Fruit fly (Drosophila melanogaster) whole organism, embryonic: ENCODE data around the gene BHD.

Experiments used
- Atf6 ChIP-seq: fragments of 200-800 bp; sonication (Bioruptor generic); IDR thresholded peaks from 2 replicates; pipeline ENCODE4 v1.3.6; 2022; ENCODE audit warnings: missing biosample characterization, missing genetic modification characterization
- Blimp-1 ChIP-seq: fragments of 200-800 bp; sonication (Bioruptor generic); optimal IDR thresholded peaks from 3 replicates; lab custom pipeline; 2018; ENCODE audit warnings: missing biosample characterization, missing genetic modification characterization, mild to moderate bottlenecking, moderate library complexity, missing genetic modification reagents
- CG10543 ChIP-seq: fragments of 200-800 bp; sonication (Bioruptor generic); optimal IDR thresholded peaks from 3 replicates; lab custom pipeline; 2017; ENCODE audit warnings: missing biosample characterization, mild to moderate bottlenecking, missing genetic modification characterization, moderate library complexity
- CG10979 ChIP-seq: fragments of 200-800 bp; sonication (Bioruptor generic); optimal IDR thresholded peaks from 2 replicates; lab custom pipeline; 2018; ENCODE audit warnings: missing biosample characterization, mild to moderate bottlenecking, missing genetic modification characterization, moderate library complexity
- CG11085 ChIP-seq: fragments of 200-800 bp; sonication (Bioruptor generic); IDR thresholded peaks from 2 replicates; pipeline ENCODE4 v1.3.6; 2022; ENCODE audit warnings: missing biosample characterization, missing genetic modification characterization
- CG12071 ChIP-seq: fragments of 200-800 bp; sonication (Bioruptor generic); optimal IDR thresholded peaks from 3 replicates; lab custom pipeline; 2018; ENCODE audit warnings: missing biosample characterization, mild to moderate bottlenecking, missing genetic modification characterization
- CG13123 ChIP-seq: fragments of 200-800 bp; sonication (Bioruptor generic); optimal IDR thresholded peaks from 2 replicates; lab custom pipeline; 2016; ENCODE audit warnings: missing biosample characterization, missing genetic modification characterization
- CG14860 ChIP-seq: fragments of 200-800 bp; sonication (Bioruptor generic); IDR thresholded peaks from 3 replicates; pipeline ENCODE4 v1.3.6; 2022; ENCODE audit warnings: missing biosample characterization, missing genetic modification characterization; ENCODE audit not compliant: partially characterized antibody
- CG14965 ChIP-seq: fragments of 200-800 bp; sonication (Bioruptor generic); optimal IDR thresholded peaks from 2 replicates; lab custom pipeline; 2016; ENCODE audit warnings: missing biosample characterization, missing genetic modification characterization, borderline replicate concordance
- CG15011 ChIP-seq: fragments of 200-800 bp; sonication (Bioruptor generic); optimal IDR thresholded peaks from 3 replicates; lab custom pipeline; 2018; ENCODE audit warnings: missing biosample characterization, mild to moderate bottlenecking, missing genetic modification characterization
- CG15601 ChIP-seq: fragments of 200-800 bp; sonication (Bioruptor generic); optimal IDR thresholded peaks from 3 replicates; lab custom pipeline; 2019; ENCODE audit warnings: missing biosample characterization, mild to moderate bottlenecking, missing genetic modification characterization, moderate library complexity
- CG1602 ChIP-seq: fragments of 200-800 bp; sonication (Bioruptor generic); optimal IDR thresholded peaks from 3 replicates; lab custom pipeline; 2016; ENCODE audit warnings: missing biosample characterization, missing genetic modification characterization
- CG17359 ChIP-seq: fragments of 200-800 bp; sonication (Bioruptor generic); optimal IDR thresholded peaks from 3 replicates; lab custom pipeline; 2018; ENCODE audit warnings: missing biosample characterization, mild to moderate bottlenecking, missing genetic modification characterization, moderate library complexity
- CG18599 ChIP-seq: fragments of 200-800 bp; sonication (Bioruptor generic); optimal IDR thresholded peaks from 3 replicates; lab custom pipeline; 2017; ENCODE audit warnings: missing biosample characterization, missing genetic modification characterization, mild to moderate bottlenecking, moderate library complexity, missing genetic modification reagents
- CG2116 ChIP-seq: fragments of 200-800 bp; sonication (Bioruptor generic); optimal IDR thresholded peaks from 3 replicates; lab custom pipeline; 2018; ENCODE audit warnings: missing biosample characterization, mild to moderate bottlenecking, missing genetic modification characterization
- CG2199 ChIP-seq: fragments of 200-800 bp; sonication (Bioruptor generic); IDR thresholded peaks from 3 replicates; pipeline ENCODE4 v1.3.6; 2022; ENCODE audit warnings: missing biosample characterization, missing genetic modification characterization
- CG30403 ChIP-seq: fragments of 200-800 bp; sonication (Bioruptor generic); optimal IDR thresholded peaks from 3 replicates; lab custom pipeline; 2016; ENCODE audit warnings: missing biosample characterization, missing genetic modification characterization
- CG34376 ChIP-seq: fragments of 200-800 bp; sonication (Bioruptor generic); optimal IDR thresholded peaks from 2 replicates; lab custom pipeline; 2018; ENCODE audit warnings: missing biosample characterization, mild to moderate bottlenecking, missing genetic modification characterization
- CG5180 ChIP-seq: fragments of 200-800 bp; sonication (Bioruptor generic); optimal IDR thresholded peaks from 3 replicates; lab custom pipeline; 2017; ENCODE audit warnings: missing biosample characterization, missing genetic modification characterization, mild to moderate bottlenecking, moderate library complexity, missing genetic modification reagents
- CG6272 ChIP-seq: fragments of 200-800 bp; sonication (Bioruptor generic); IDR thresholded peaks from 2 replicates; pipeline ENCODE4 v1.3.6; 2022; ENCODE audit warnings: missing biosample characterization, missing genetic modification characterization
- CG7556 ChIP-seq: fragments of 200-800 bp; sonication (Bioruptor generic); optimal IDR thresholded peaks from 2 replicates; lab custom pipeline; 2017; ENCODE audit warnings: missing biosample characterization, mild to moderate bottlenecking, missing genetic modification characterization
- CG7963 ChIP-seq: fragments of 200-800 bp; sonication (Bioruptor generic); IDR thresholded peaks from 3 replicates; pipeline ENCODE4 v1.3.6; 2022; ENCODE audit warnings: missing biosample characterization, missing genetic modification characterization; ENCODE audit not compliant: partially characterized antibody
- Ets97D ChIP-seq: fragments of 200-800 bp; sonication (Bioruptor generic); optimal IDR thresholded peaks from 3 replicates; lab custom pipeline; 2016; ENCODE audit warnings: missing biosample characterization, missing genetic modification characterization
- HLHmδ ChIP-seq: fragments of 200-800 bp; sonication (Bioruptor generic); optimal IDR thresholded peaks from 2 replicates; lab custom pipeline; 2018; ENCODE audit warnings: missing biosample characterization, mild to moderate bottlenecking, missing genetic modification characterization, moderate library complexity
- Hr3 ChIP-seq: fragments of 200-800 bp; sonication (Bioruptor generic); optimal IDR thresholded peaks from 3 replicates; lab custom pipeline; 2016; ENCODE audit warnings: missing biosample characterization, missing genetic modification characterization
- Jarid2 ChIP-seq: fragments of 200-800 bp; sonication (Bioruptor generic); optimal IDR thresholded peaks from 3 replicates; lab custom pipeline; 2017; ENCODE audit warnings: mild to moderate bottlenecking, missing biosample characterization, missing genetic modification reagents, missing genetic modification characterization
- Lim3 ChIP-seq: fragments of 200-800 bp; sonication (Bioruptor generic); IDR thresholded peaks from 2 replicates; pipeline ENCODE4 v1.3.6; 2022; ENCODE audit warnings: missing biosample characterization, missing genetic modification characterization
- Oli ChIP-seq: fragments of 200-800 bp; sonication (Bioruptor generic); optimal IDR thresholded peaks from 2 replicates; lab custom pipeline; 2018; ENCODE audit warnings: missing biosample characterization, mild to moderate bottlenecking, missing genetic modification characterization, moderate library complexity
- Pdp1 ChIP-seq, 2 experiments: fragments of 200-800 bp; sonication (Bioruptor generic); optimal IDR thresholded peaks; 3 replicates each; lab custom pipeline; 2016; ENCODE audit warnings: missing biosample characterization in 2 of 2, missing genetic modification characterization in 2 of 2, mild to moderate bottlenecking in 1 of 2, moderate library complexity in 1 of 2
- Rx ChIP-seq: fragments of 200-800 bp; sonication (Bioruptor generic); IDR thresholded peaks from 2 replicates; pipeline ENCODE4 v1.3.6; 2022; ENCODE audit warnings: missing biosample characterization, missing genetic modification characterization
- Sry-δ ChIP-seq: fragments of 200-800 bp; sonication (Bioruptor generic); optimal IDR thresholded peaks from 2 replicates; lab custom pipeline; 2016; ENCODE audit warnings: missing biosample characterization, missing genetic modification characterization
- Usf ChIP-seq: fragments of 200-800 bp; sonication (Bioruptor generic); optimal IDR thresholded peaks from 2 replicates; lab custom pipeline; 2017; ENCODE audit warnings: missing genotype, missing biosample characterization, missing genetic modification characterization
- bsh ChIP-seq, 2 experiments: fragments of 200-800 bp; sonication (Bioruptor generic); optimal IDR thresholded peaks; 2 replicates each; lab custom pipeline; 2017 to 2018; ENCODE audit warnings: mild to moderate bottlenecking in 2 of 2, missing biosample characterization in 2 of 2, missing genetic modification characterization in 2 of 2, moderate library complexity in 1 of 2
- btn ChIP-seq: fragments of 200-800 bp; sonication (Bioruptor generic); optimal IDR thresholded peaks from 2 replicates; lab custom pipeline; 2016; ENCODE audit warnings: missing biosample characterization, missing genetic modification characterization
- chm ChIP-seq: fragments of 200-800 bp; sonication (Bioruptor generic); IDR thresholded peaks from 2 replicates; pipeline ENCODE4 v1.3.6; 2022; ENCODE audit warnings: missing biosample characterization, missing genetic modification characterization
- ci ChIP-seq: fragments of 200-800 bp; sonication (Bioruptor generic); IDR thresholded peaks from 3 replicates; pipeline ENCODE4 v1.3.6; 2022; ENCODE audit warnings: missing biosample characterization, missing genetic modification characterization
- danr ChIP-seq: fragments of 200-800 bp; sonication (Bioruptor generic); IDR thresholded peaks from 2 replicates; pipeline ENCODE4 v1.3.6; 2022; ENCODE audit warnings: missing biosample characterization, missing genetic modification characterization
- dimm ChIP-seq: fragments of 200-800 bp; sonication (Bioruptor generic); IDR thresholded peaks from 2 replicates; pipeline ENCODE4 v1.3.6; 2022; ENCODE audit warnings: missing biosample characterization, missing genetic modification characterization
- ken ChIP-seq: fragments of 200-800 bp; sonication (Bioruptor generic); IDR thresholded peaks from 3 replicates; pipeline ENCODE4 v1.3.6; 2022; ENCODE audit warnings: missing biosample characterization, missing genetic modification characterization
- lov ChIP-seq, 2 experiments: fragments of 200-800 bp in 1 of 2; fragments of >200 bp in 1 of 2; sonication (Bioruptor generic) in 1 of 2; IDR thresholded peaks in 1 of 2; optimal IDR thresholded peaks in 1 of 2; 2 replicates in 1 of 2; 3 replicates in 1 of 2; pipeline versions ENCODE4 v1.3.6 to Lab custom; 2017 to 2022; ENCODE audit warnings: missing biosample characterization in 1 of 2, missing genetic modification characterization in 1 of 2
- odd ChIP-seq: fragments of 200-800 bp; sonication (Bioruptor generic); optimal IDR thresholded peaks from 2 replicates; lab custom pipeline; 2017; ENCODE audit warnings: missing biosample characterization, mild to moderate bottlenecking, missing genetic modification characterization
- sens-2 ChIP-seq: fragments of 200-800 bp; sonication (Bioruptor generic); IDR thresholded peaks from 2 replicates; pipeline ENCODE4 v1.3.6; 2022; ENCODE audit warnings: missing biosample characterization, missing genetic modification characterization
- slp2 ChIP-seq: fragments of 200-800 bp; sonication (Bioruptor generic); optimal IDR thresholded peaks from 2 replicates; lab custom pipeline; 2016; ENCODE audit warnings: missing biosample characterization, missing genetic modification characterization
- twi ChIP-seq: fragments of 200-800 bp; optimal IDR thresholded peaks from 2 replicates; lab custom pipeline; 2019; ENCODE audit warnings: missing biosample characterization, mild to moderate bottlenecking, missing genetic modification characterization, moderate library complexity
- unc-4 ChIP-seq: fragments of 200-800 bp; sonication (Bioruptor generic); IDR thresholded peaks from 2 replicates; pipeline ENCODE4 v1.3.6; 2022; ENCODE audit warnings: missing biosample characterization, missing genetic modification characterization; ENCODE audit not compliant: partially characterized antibody
- wdn ChIP-seq: fragments of 200-800 bp; sonication (Bioruptor generic); IDR thresholded peaks from 2 replicates; pipeline ENCODE4 v1.3.6; 2022; ENCODE audit warnings: missing biosample characterization, missing genetic modification characterization
- wek ChIP-seq: fragments of 200-800 bp; sonication (Bioruptor generic); optimal IDR thresholded peaks from 3 replicates; lab custom pipeline; 2018; ENCODE audit warnings: missing biosample characterization, mild to moderate bottlenecking, missing genetic modification characterization, moderate library complexity
- zen2 ChIP-seq: fragments of 200-800 bp; sonication (Bioruptor generic); IDR thresholded peaks from 3 replicates; pipeline ENCODE4 v1.3.6; 2022; ENCODE audit warnings: missing biosample characterization, missing genetic modification characterization; ENCODE audit not compliant: partially characterized antibody

BHD gene

dm6 chr3L:7263757-7264516, 25.6 kb downstream of the BHD start, which contains the start of gene CG14830 (continued):
- TF ChIP-seq CG7963 (GFP tag; lab: Robert Waterston, UW) (no peak), ken (GFP tag; lab: Robert Waterston, UW) (no peak), CG10979 (no peak), slp2 (GFP tag; lab: Kevin White, UChicago) (no peak), CG10543 (GFP tag; lab: Kevin White, UChicago) (no peak), CG18599 (no peak), CG34376 (GFP tag; lab: Kevin White, UChicago) (no peak), ci (peak; percentile 50; the same call in 1 of the 3 replicates), odd (GFP tag; lab: Kevin White, UChicago) (no peak), chm (0 out of 2 replicates have a peak, but pooled peaks have one; percentile 33), wek (GFP tag; lab: Kevin White, UChicago) (no peak), bsh (GFP tag; optimal IDR thresholded peaks at IDR 0.05; lab: Kevin White, UChicago) (no peak), CG13123 (GFP tag; lab: Kevin White, UChicago) (no peak), Atf6 (GFP tag; lab: Robert Waterston, UW) (no peak), dimm (no peak), CG15601 (tag; lab: Kevin White, UChicago) (no peak), Blimp-1 (GFP tag; lab: Kevin White, UChicago) (peak; percentile 24), CG2116 (GFP tag; lab: Kevin White, UChicago) (no peak), zen2 (GFP tag; lab: Robert Waterston, UW) (peak; percentile 40; the same call in 1 of the 3 replicates), danr (GFP tag; lab: Robert Waterston, UW) (no peak), Ets97D (GFP tag; lab: Kevin White, UChicago) (no peak), CG2199 (GFP tag; lab: Robert Waterston, UW) (no peak), CG14965 (GFP tag; lab: Kevin White, UChicago) (no peak), CG12071 (no peak), CG6272 (no peak), CG11085 (GFP tag; lab: Robert Waterston, UW) (no peak), CG5180 (GFP tag; lab: Kevin White, UChicago) (peak; percentile 94), CG7556 (GFP tag; lab: Kevin White, UChicago) (no peak), CG1602 (no peak), sens-2 (GFP tag; lab: Robert Waterston, UW) (no peak), Lim3 (no peak), CG15011 (GFP tag; lab: Kevin White, UChicago) (no peak), Oli (tag; lab: Kevin White, UChicago) (no peak), CG30403 (GFP tag; lab: Kevin White, UChicago) (no peak), lov (optimal IDR thresholded peaks at IDR 0.05; lab: Kevin White, UChicago) (no peak), lov (GFP tag; IDR thresholded peaks at IDR 0.05; lab: Robert Waterston, UW) (no peak), twi (tag; lab: Kevin White, UChicago) (no peak), Hr3 (GFP tag; lab: Kevin White, UChicago) (no peak), Jarid2 (GFP tag; lab: Kevin White, UChicago) (peak; percentile 73), Rx (no peak), wdn (no peak), Pdp1 (GFP tag; optimal IDR thresholded peaks at IDR 0.05; lab: Kevin White, UChicago) (no peak), Sry-δ (GFP tag; lab: Kevin White, UChicago) (no peak), CG17359 (no peak), CG14860 (GFP tag; lab: Robert Waterston, UW) (no peak), unc-4 (GFP tag; lab: Robert Waterston, UW) (0 out of 2 replicates have a peak, but pooled peaks have one; percentile 14), HLHmδ (GFP tag; lab: Kevin White, UChicago) (no peak), btn (no peak), Usf (no peak)
